Fruit fly (Drosophila melanogaster) whole organism, pupa: Measurements from ENCODE around the gene Tdh.
"Not testable (repeated sequence)": the region's sequence is repeated elsewhere in the genome, so short reads cannot be mapped to it uniquely, and the experiment has no call there.

ENCODE experiments used
- CG10348 ChIP-seq: fragments of 200-800 bp; sonication (Bioruptor generic); IDR thresholded peaks from 2 replicates; pipeline ENCODE4 v1.3.6; 2022; ENCODE audit warnings: missing biosample characterization, missing genetic modification characterization
- CG12605 ChIP-seq: fragments of 200-800 bp; sonication (Bioruptor generic); IDR thresholded peaks from 2 replicates; pipeline ENCODE4 v1.3.6; 2022; ENCODE audit warnings: missing biosample characterization, missing genetic modification characterization
- CG13204 ChIP-seq: fragments of 200-800 bp; sonication (Bioruptor generic); optimal IDR thresholded peaks from 2 replicates; lab custom pipeline; 2018; ENCODE audit warnings: missing biosample characterization, mild to moderate bottlenecking, missing genetic modification characterization, moderate library complexity
- CG14655 ChIP-seq: fragments of 200-800 bp; sonication (Bioruptor generic); optimal IDR thresholded peaks from 3 replicates; lab custom pipeline; 2017; ENCODE audit warnings: mild to moderate bottlenecking, missing biosample characterization, missing genetic modification reagents, missing genetic modification characterization
- CG15710 ChIP-seq: fragments of 200-800 bp; sonication (Bioruptor generic); optimal IDR thresholded peaks from 2 replicates; lab custom pipeline; 2018; ENCODE audit warnings: missing biosample characterization, mild to moderate bottlenecking, missing genetic modification characterization, moderate library complexity
- CG17806 ChIP-seq: fragments of 200-800 bp; sonication (Bioruptor generic); optimal IDR thresholded peaks from 2 replicates; lab custom pipeline; 2018; ENCODE audit warnings: missing biosample characterization, mild to moderate bottlenecking, missing genetic modification characterization, moderate library complexity
- CG32121 ChIP-seq: fragments of 200-800 bp; sonication (Bioruptor generic); IDR thresholded peaks from 2 replicates; pipeline ENCODE4 v1.3.6; 2022; ENCODE audit warnings: missing biosample characterization, missing genetic modification characterization
- CG34367 ChIP-seq: fragments of 200-800 bp; sonication (Bioruptor generic); optimal IDR thresholded peaks from 2 replicates; lab custom pipeline; 2018; ENCODE audit warnings: missing biosample characterization, mild to moderate bottlenecking, missing genetic modification characterization
- CG4496 ChIP-seq: fragments of 200-800 bp; sonication (Bioruptor generic); IDR thresholded peaks from 3 replicates; pipeline ENCODE4 v1.3.6; 2022; ENCODE audit warnings: missing biosample characterization, missing genetic modification characterization
- CG8159 ChIP-seq: fragments of 200-800 bp; sonication (Bioruptor generic); optimal IDR thresholded peaks from 3 replicates; lab custom pipeline; 2018; ENCODE audit warnings: missing biosample characterization, mild to moderate bottlenecking, missing genetic modification characterization, moderate library complexity
- CG8301 ChIP-seq: fragments of 200-800 bp; sonication (Bioruptor generic); optimal IDR thresholded peaks from 2 replicates; lab custom pipeline; 2018; ENCODE audit warnings: missing biosample characterization, mild to moderate bottlenecking, missing genetic modification characterization
- CG9948 ChIP-seq: fragments of 200-800 bp; sonication (Bioruptor generic); optimal IDR thresholded peaks from 2 replicates; lab custom pipeline; 2018; ENCODE audit warnings: missing biosample characterization, mild to moderate bottlenecking, missing genetic modification characterization, moderate library complexity
- D1 ChIP-seq: fragments of 200-800 bp; sonication (Bioruptor generic); optimal IDR thresholded peaks from 2 replicates; lab custom pipeline; 2018; ENCODE audit warnings: missing biosample characterization, mild to moderate bottlenecking, missing genetic modification characterization, moderate library complexity
- EcR ChIP-seq: fragments of 200-800 bp; sonication (Bioruptor generic); optimal IDR thresholded peaks from 3 replicates; lab custom pipeline; 2019; ENCODE audit warnings: missing biosample characterization, missing genetic modification characterization, mild to moderate bottlenecking, moderate library complexity, missing genetic modification reagents
- Ets98B ChIP-seq: fragments of 200-800 bp; sonication (Bioruptor generic); IDR thresholded peaks from 2 replicates; pipeline ENCODE4 v1.3.6; 2022; ENCODE audit warnings: missing biosample characterization, missing genetic modification characterization
- Pif1A ChIP-seq: fragments of 200-800 bp; sonication (Bioruptor generic); optimal IDR thresholded peaks from 3 replicates; lab custom pipeline; 2016; ENCODE audit warnings: missing biosample characterization, missing genetic modification characterization
- Pif1B ChIP-seq: fragments of 200-800 bp; sonication (Bioruptor generic); optimal IDR thresholded peaks from 3 replicates; lab custom pipeline; 2016; ENCODE audit warnings: missing biosample characterization, missing genetic modification characterization
- Snoo ChIP-seq: fragments of 200-800 bp; sonication (Bioruptor generic); optimal IDR thresholded peaks from 3 replicates; lab custom pipeline; 2017; ENCODE audit warnings: missing biosample characterization, mild to moderate bottlenecking, missing genetic modification characterization, inconsistent platforms
- fd96Ca ChIP-seq: fragments of 200-800 bp; sonication (Bioruptor generic); IDR thresholded peaks from 3 replicates; pipeline ENCODE4 v1.3.6; 2022; ENCODE audit warnings: missing biosample characterization, missing genetic modification characterization
- gl ChIP-seq: fragments of 200-800 bp; sonication (Bioruptor generic); optimal IDR thresholded peaks from 2 replicates; lab custom pipeline; 2018; ENCODE audit warnings: missing biosample characterization, mild to moderate bottlenecking, missing genetic modification characterization
- rn ChIP-seq: fragments of 200-800 bp; sonication (Bioruptor generic); IDR thresholded peaks from 2 replicates; pipeline ENCODE4 v1.3.6; 2022; ENCODE audit warnings: missing biosample characterization, missing genetic modification characterization

Tdh gene

DNA sequence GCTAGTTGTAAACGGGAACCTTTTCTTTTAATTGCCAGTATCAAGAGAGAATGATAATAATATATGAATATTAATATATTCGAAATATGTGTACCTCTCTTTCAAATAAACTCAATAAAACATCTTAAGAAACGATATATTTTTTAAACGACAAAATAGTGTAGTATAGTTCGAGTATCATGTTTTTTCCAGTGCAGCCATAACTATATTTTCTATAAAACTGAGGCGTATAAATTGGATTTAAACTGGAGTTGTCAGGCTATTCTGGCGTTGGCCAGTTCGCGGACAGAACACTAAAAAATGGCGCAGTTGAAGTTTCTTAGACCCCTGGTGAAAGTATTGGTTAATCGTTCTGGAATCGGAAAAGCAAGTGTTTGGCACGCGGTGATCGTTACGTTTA is 37.1 kb downstream of the Tdh start, which contains the start of gene CG17637:
Gene CG17637 (plus strand): TSS at position 301 of the 400 bp plus-strand sequence.
- TF ChIP-seq CG9948 (tag; lab: Kevin White, UChicago); CG8159 (tag; lab: Kevin White, UChicago); rn (GFP tag; lab: Robert Waterston, UW): not testable (repeated sequence)
- TF ChIP-seq, all 21 proteins: peak for 0; not testable (repeated sequence) for 21

DNA sequence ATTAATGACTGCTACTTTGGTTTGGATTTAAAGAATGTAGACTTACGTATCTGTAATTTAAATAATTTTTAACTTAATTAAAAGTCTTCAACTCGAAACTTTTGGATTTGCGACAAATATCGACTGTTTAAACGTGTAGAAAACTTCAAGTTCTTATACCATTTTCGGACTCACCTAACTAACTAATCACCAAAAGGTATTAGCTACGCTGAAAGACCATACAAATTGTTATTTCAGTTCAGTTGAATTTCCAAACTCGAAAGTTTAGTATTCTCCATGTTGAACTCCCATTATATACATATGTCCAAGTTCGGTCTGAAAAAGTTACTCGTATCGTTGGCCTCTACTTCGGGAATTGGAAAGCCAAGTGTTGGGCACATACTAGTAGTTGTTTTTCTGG is 39.0 kb downstream of the Tdh start, which contains the start of gene CG5078:
Gene CG5078 (plus strand): TSS at position 301 of the 400 bp plus-strand sequence.
- TF ChIP-seq Pif1A (no peak), EcR (GFP tag; lab: Kevin White, UChicago) (no peak), CG13204 (GFP tag; lab: Kevin White, UChicago) (no peak), CG34367 (tag; lab: Kevin White, UChicago) (no peak), gl (tag; lab: Kevin White, UChicago) (no peak), fd96Ca (GFP tag; lab: Robert Waterston, UW) (no peak), CG17806 (tag; lab: Kevin White, UChicago) (no peak), CG4496 (GFP tag; lab: Robert Waterston, UW) (no peak), rn (GFP tag; lab: Robert Waterston, UW) (no peak), CG12605 (GFP tag; lab: Robert Waterston, UW) (no peak), CG14655 (GFP tag; lab: Kevin White, UChicago) (no peak), CG8159 (tag; lab: Kevin White, UChicago) (no peak), Snoo (tag; lab: Kevin White, UChicago) (no peak), CG10348 (GFP tag; lab: Robert Waterston, UW) (no peak)

DNA sequence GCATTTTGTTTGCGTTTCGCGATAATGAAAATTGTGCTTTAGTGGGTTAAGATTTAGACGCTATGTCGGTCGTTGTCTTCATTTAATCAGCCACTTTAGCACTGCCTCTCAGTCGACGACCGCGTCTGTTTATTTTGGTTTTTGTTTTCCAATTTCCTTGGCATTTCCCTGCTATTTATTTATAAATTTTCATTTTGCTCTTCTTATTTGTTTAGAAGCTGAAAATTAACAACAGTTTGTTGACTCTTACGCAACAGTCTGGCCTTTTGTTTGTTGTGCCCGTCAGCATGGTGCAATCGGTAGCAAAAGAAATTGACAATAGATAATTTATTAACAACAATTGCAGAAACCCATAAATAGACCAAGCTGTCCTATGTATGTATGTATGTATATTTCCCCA is 40.8 kb downstream of the Tdh start:
- TF ChIP-seq D1 (tag; lab: Kevin White, UChicago) (no peak), CG17806 (tag; lab: Kevin White, UChicago) (no peak), gl (tag; lab: Kevin White, UChicago) (no peak), CG12605 (GFP tag; lab: Robert Waterston, UW) (no peak), CG32121 (GFP tag; lab: Robert Waterston, UW) (no peak), Ets98B (GFP tag; lab: Robert Waterston, UW) (peak; percentile 7; the same call in 1 of the 2 replicates), CG8301 (tag; lab: Kevin White, UChicago) (no peak)

DNA sequence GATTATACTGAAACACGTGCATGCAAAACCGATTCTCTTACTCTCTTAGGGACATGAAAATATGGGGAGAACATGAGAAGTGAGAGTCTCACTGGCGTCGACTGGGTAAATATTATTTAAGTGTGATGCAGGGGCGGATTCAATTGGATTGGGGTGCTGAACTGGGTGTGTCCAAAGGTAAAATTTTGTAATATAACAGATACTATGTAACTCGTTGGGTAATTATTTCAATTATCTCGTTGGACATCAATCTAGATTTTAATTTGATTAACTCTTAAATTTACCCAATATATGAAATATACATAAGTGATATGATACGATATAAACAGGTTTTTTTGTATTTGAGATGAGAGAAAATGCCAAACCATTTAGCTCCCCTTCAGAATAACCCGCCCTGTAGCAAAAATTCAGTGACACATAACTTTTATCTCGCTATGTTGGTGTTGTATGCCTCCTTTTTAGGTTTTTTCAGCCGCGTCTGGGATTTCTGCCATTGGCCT is 41.4 kb downstream of the Tdh start:
- TF ChIP-seq EcR (GFP tag; lab: Kevin White, UChicago) = peak; percentile 59
- peak; percentile 89; the same call in 2 of the 3 replicates for TF ChIP-seq CG4496 (GFP tag; lab: Robert Waterston, UW)
- no peak for TF ChIP-seq CG13204 (GFP tag; lab: Kevin White, UChicago)
- TF ChIP-seq gl (tag; lab: Kevin White, UChicago) = peak; percentile 75
- peak; percentile 89 for TF ChIP-seq CG17806 (tag; lab: Kevin White, UChicago)
- TF ChIP-seq CG10348 (GFP tag; lab: Robert Waterston, UW) = peak; percentile 61
- peak; percentile 88 for TF ChIP-seq CG32121 (GFP tag; lab: Robert Waterston, UW)
- peak; percentile 87 for TF ChIP-seq Pif1B (GFP tag; lab: Kevin White, UChicago)
- peak; percentile 65 for TF ChIP-seq CG12605 (GFP tag; lab: Robert Waterston, UW)
- TF ChIP-seq D1 (tag; lab: Kevin White, UChicago) = peak; percentile 78
- peak; percentile 39; the same call in 1 of the 2 replicates for TF ChIP-seq rn (GFP tag; lab: Robert Waterston, UW)
- TF ChIP-seq CG8159 (tag; lab: Kevin White, UChicago) = peak; percentile 93
- peak; percentile 89 for TF ChIP-seq CG14655 (GFP tag; lab: Kevin White, UChicago)
- TF ChIP-seq CG15710 (tag; lab: Kevin White, UChicago) = peak; percentile 91
- peak; percentile 88 for TF ChIP-seq Snoo (tag; lab: Kevin White, UChicago)
- TF ChIP-seq CG9948 (tag; lab: Kevin White, UChicago) = peak; percentile 87
- TF ChIP-seq CG8301 (tag; lab: Kevin White, UChicago) = peak; percentile 83
- TF ChIP-seq Pif1A = peak; percentile 91
- peak; percentile 89 for TF ChIP-seq Ets98B (GFP tag; lab: Robert Waterston, UW)
- TF ChIP-seq CG34367 (tag; lab: Kevin White, UChicago) = peak; percentile 82
- peak; percentile 90 for TF ChIP-seq fd96Ca (GFP tag; lab: Robert Waterston, UW)

DNA sequence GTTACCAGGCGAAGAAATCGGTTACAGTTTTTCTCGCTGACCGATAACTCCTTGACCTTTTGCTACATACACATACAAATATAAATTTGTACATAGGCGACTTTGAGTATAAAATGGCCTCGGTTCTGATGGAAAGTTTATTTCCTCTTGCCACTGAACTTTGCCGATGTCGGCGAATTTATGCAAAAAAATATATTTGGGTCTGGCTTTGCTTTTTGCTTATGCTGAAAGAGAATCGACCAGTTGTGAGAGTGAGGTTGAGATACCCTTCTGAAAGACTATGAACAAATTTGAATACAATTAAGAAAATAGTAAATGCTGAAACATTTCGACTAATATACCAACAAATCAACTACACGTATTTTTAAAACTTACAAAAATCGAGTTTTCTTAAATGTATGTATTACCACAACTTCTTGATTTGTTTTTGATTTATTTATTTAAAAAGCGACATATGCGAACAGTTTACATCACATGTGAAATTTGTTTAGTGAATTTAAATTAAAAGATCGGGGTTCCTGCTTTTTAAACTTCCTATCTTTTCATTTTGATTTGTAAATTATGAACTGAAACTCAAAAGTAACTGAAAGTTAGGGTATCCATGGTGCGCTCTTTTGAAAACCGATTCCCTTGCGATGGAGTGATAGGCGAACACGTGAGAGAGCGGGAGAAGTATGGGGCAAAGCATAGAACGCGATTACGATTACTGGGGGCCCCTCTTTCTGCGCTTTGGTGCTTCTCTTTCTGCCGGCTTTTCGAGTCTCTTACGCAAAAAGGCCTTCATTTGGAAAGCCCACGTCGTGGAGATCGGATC is 42.6 kb downstream of the Tdh start:
- TF ChIP-seq CG4496 (GFP tag; lab: Robert Waterston, UW) (no peak), fd96Ca (GFP tag; lab: Robert Waterston, UW) (0 out of 3 replicates have a peak, but pooled peaks have one; percentile 19), CG34367 (tag; lab: Kevin White, UChicago) (peak; percentile 63), gl (tag; lab: Kevin White, UChicago) (no peak), CG12605 (GFP tag; lab: Robert Waterston, UW) (no peak), rn (GFP tag; lab: Robert Waterston, UW) (no peak), Pif1A (peak; percentile 77), Snoo (tag; lab: Kevin White, UChicago) (peak; percentile 74), Pif1B (GFP tag; lab: Kevin White, UChicago) (peak; percentile 74), CG9948 (tag; lab: Kevin White, UChicago) (peak; percentile 76), EcR (GFP tag; lab: Kevin White, UChicago) (peak; percentile 1), CG32121 (GFP tag; lab: Robert Waterston, UW) (no peak), Ets98B (GFP tag; lab: Robert Waterston, UW) (peak; percentile 44; the same call in 1 of the 2 replicates), CG8301 (tag; lab: Kevin White, UChicago) (peak; percentile 81), CG15710 (tag; lab: Kevin White, UChicago) (peak; percentile 77), CG10348 (GFP tag; lab: Robert Waterston, UW) (no peak), CG13204 (GFP tag; lab: Kevin White, UChicago) (peak; percentile 45), CG8159 (tag; lab: Kevin White, UChicago) (peak; percentile 85), CG17806 (tag; lab: Kevin White, UChicago) (peak; percentile 65), D1 (tag; lab: Kevin White, UChicago) (peak; percentile 63), CG14655 (GFP tag; lab: Kevin White, UChicago) (peak; percentile 90)
